Worm (Caenorhabditis elegans): Measurements from ENCODE around the gene cdd-2.
"Not testable (repeated sequence)": the region's sequence is repeated elsewhere in the genome, so short reads cannot be mapped to it uniquely, and the experiment has no call there.

Gene cdd-2

ce11 chrIV:7547843-7548578 lies at the start of gene cdd-2, which contains the start of gene oef-1:
cdd-2 (minus strand) TSS chrIV:7547893.
oef-1 (plus strand) TSS chrIV:7548417.
- no peak for TF ChIP-seq unc-62 (GFP tag; optimal IDR thresholded peaks at IDR 0.05)

DNA sequence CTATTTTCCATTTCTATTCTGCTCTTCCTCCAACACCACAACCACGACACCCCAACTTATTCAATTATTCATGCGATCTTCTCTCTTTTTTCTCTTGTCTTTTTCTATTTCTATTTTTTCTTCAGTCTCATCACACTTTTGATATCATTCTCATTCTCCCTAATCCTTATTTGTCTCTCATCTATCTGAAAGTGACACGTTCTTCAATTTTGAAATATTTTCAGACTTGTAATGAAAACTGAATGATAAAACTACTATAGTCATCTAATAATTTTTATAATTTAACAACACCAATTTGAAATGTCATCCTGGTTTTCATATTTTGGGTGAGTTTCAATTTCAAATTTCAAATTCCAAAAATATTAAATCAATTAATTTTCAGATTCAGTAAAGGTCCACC lies 40.9 kb upstream of the cdd-2 start, which contains the start of gene cla-1:
Gene cla-1, plus strand, starts transcription at position 301 of the 400 bp plus-strand sequence.
- TF ChIP-seq unc-62 (GFP tag; optimal IDR thresholded peaks at IDR 0.05): no peak

- TF ChIP-seq unc-62 (GFP tag; optimal IDR thresholded peaks at IDR 0.05): no peak
Measured at ce11 chrIV:7586972-7587371, 39.3 kb upstream of the cdd-2 start.

DNA sequence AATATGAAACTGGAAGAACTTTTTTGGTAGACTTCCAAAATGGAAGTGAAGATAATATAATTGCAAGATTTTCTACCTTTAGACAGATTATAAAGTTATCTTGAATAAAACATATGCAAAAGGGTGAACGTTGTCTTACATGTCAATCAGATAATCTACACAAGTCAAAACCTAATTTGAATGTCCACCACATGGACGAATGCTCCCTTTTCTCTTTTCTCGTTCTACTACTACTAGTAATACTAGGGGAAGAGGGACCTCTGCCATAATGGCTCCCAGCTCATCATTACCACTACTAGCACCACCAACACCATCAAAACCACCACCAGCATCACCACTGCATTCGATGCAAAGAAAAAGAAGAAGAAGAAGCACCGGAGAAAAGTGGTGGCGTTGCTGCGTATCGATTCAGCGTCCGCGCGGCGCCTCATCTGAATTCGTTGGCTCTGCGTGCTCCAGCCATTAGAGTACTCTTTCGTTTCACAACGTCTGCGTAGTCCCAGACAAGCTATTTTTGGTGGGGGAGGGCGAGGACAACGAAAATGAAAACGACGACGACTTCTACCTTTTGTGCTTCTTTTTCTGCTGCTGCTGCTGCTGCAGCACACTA lies 37.7 kb upstream of the cdd-2 start:
- TF ChIP-seq unc-62 (GFP tag; optimal IDR thresholded peaks at IDR 0.05): no peak

DNA sequence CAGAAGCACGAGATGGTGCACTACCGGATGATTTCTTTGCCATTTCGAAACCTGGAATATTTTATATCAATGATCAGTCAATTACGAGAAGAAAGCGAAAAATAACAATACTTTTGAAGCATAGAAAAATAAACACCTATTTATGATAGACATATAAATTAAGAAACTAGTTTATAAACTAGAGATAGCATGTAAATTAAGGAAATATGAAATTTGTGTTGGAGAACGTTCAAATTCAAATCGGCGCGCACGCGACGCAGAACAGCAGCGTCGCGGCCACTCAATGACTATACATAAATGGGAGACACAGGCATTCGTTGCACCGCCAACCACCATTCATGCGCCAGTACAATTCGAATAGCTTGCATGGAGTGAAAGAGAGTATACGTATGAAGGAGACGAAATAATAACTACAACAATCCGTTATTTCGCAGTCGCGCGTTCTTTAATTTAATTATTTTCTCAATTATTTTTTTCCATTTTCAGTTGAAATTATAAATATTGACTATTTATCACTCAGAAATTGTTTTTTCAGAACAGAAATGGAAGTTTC lies 32.4 kb upstream of the cdd-2 start, which contains the start of the genes cec-5 and nol-10:
Gene cec-5, minus strand, starts transcription at position 51 of the 553 bp plus-strand sequence.
Gene nol-10, plus strand, starts transcription at position 536 of the 553 bp plus-strand sequence.
- TF ChIP-seq unc-62 (GFP tag; optimal IDR thresholded peaks at IDR 0.05): no peak

DNA sequence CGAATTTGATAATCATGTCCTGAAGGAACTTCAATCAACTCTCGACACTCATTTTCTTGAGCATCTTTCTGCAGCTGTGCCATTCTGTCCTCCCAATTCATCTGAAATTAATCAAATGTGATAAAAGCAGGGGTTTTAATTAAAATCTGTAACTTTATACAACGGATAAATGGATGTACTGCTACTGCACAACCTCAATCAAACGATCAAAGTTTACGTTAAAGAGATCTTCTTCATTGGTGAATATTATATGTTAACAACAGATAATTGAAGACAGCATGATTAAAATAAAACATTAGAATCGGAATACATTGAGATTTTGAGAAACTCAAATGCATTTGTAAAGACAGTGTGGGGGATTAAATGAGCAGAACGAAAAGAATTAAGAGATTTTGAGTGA lies 30.6 kb upstream of the cdd-2 start, which contains the start of gene F32E10.5:
Gene F32E10.5, minus strand, starts transcription at position 101 of the 400 bp plus-strand sequence.
- no peak for TF ChIP-seq unc-62 (GFP tag; optimal IDR thresholded peaks at IDR 0.05)

DNA sequence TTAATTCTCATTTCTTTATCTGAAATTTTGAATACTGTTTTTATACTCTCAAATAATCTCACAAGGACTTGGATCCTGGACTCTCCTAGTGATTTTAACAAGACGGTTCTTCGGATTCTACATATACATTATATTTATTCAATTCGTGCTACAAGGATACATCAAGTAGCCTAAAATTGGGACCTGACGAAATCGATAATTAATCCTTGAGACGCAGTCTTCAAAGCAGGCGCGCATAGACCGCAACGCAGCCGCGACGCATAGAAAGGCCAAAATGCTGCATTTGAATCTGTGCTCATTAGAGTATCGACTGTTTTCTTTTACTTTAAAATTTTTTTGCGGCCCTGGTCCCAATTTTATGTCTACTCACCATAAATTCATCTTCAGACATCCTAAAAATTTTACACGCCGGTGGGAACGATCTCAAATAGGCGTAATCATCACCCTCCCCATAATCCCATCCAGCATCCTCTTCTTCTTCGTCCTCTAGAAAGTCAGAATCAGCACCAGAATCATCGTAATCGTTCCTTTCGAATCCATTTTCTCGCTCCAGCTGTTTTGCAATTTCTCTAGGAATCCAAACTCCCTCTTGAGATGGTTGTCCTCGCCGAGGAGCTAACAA lies 27.6 kb upstream of the cdd-2 start, which contains the start of gene cec-4:
Gene cec-4, plus strand, starts transcription at position 572 of the 622 bp plus-strand sequence.
- TF ChIP-seq unc-62 (GFP tag; optimal IDR thresholded peaks at IDR 0.05): no peak

ce11 chrIV:7573944-7574343 lies 26.3 kb upstream of the cdd-2 start:
- no peak for TF ChIP-seq unc-62 (GFP tag; optimal IDR thresholded peaks at IDR 0.05)

- no peak for TF ChIP-seq unc-62 (GFP tag; optimal IDR thresholded peaks at IDR 0.05)
Measured at ce11 chrIV:7568593-7568992, 20.9 kb upstream of the cdd-2 start, which contains the start of gene clec-180. clec-180 (plus strand) TSS chrIV:7568893.

DNA sequence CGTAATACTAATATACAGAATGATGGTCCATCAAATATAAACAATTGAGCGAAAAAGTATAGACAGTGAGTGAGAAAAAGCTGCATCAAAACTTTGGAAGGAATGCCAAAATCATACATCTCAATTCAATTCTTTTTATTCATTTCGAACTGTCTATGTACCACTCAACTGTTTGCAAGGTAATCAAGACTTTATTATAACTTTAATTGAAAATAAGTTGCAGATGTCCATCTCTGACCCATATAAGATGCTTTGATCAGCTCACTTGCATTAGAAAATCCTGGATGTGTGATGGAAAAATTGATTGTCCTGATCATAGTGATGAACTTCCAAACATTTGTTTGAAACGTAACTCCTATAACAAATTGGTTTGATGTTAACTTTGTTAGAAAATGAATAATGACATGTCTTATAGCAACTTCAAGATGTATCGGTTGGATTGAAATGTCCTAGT lies 19.9 kb upstream of the cdd-2 start, which contains the start of gene F32E10.8:
Gene F32E10.8, plus strand, starts transcription at position 51 of the 454 bp plus-strand sequence.
- no peak for TF ChIP-seq unc-62 (GFP tag; optimal IDR thresholded peaks at IDR 0.05)

DNA sequence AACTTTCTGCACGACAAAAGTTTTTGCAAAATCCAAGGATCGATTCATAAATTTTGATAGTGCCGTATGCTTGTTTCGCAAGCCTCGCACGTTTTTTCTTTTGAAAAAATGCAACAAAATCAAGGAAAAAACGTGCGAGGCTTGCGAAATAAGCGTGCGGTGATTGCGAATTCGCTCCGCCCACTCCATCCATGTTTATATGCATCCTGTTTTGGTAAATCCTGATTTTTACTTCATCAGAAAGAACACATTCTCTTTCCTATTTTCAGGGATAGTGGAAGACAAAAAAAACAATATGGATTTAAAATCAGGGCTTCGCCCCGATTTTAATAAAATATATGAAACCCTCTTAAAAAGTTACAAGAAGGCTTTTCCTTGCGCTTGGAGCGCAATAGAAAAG lies 16.2 kb upstream of the cdd-2 start, which contains the start of gene F32E10.9:
Gene F32E10.9, minus strand, starts transcription at position 101 of the 400 bp plus-strand sequence.
- TF ChIP-seq unc-62 (GFP tag; optimal IDR thresholded peaks at IDR 0.05): not testable (repeated sequence)

- TF ChIP-seq unc-62 (GFP tag; optimal IDR thresholded peaks at IDR 0.05): no peak
Measured at ce11 chrIV:7561614-7562142, 14.0 kb upstream of the cdd-2 start, which contains the start of gene ima-3. ima-3 (minus strand) TSS chrIV:7561664.

ce11 chrIV:7559237-7559636 lies 11.5 kb upstream of the cdd-2 start:
- TF ChIP-seq unc-62 (GFP tag; optimal IDR thresholded peaks at IDR 0.05): no peak

- no peak for TF ChIP-seq unc-62 (GFP tag; optimal IDR thresholded peaks at IDR 0.05)
Measured at ce11 chrIV:7558653-7559052, 11.0 kb upstream of the cdd-2 start.

ce11 chrIV:7556265-7556866 lies 8.7 kb upstream of the cdd-2 start, which contains the start of the genes F49E8.7, F49E8.8 and nprl-2:
F49E8.7 (minus strand) TSS chrIV:7556365.
F49E8.8 (plus strand) TSS chrIV:7556637.
nprl-2 (plus strand) TSS chrIV:7556816.
- no peak for TF ChIP-seq unc-62 (GFP tag; optimal IDR thresholded peaks at IDR 0.05)
